Worm (Caenorhabditis elegans) whole organism, L4 larva: ENCODE results near the gene F33E11.3.

Experiments used
- F37D6.2 ChIP-seq: sonication (generic microtip); optimal IDR thresholded peaks from 2 replicates; lab custom pipeline; 2016; ENCODE audit warnings: mild to moderate bottlenecking, missing genetic modification characterization, missing compliant biosample characterization
- T20F7.1 ChIP-seq: fragments of 200-800 bp; sonication (Bioruptor generic); optimal IDR thresholded peaks from 2 replicates; lab custom pipeline; 2018; ENCODE audit warnings: mild to moderate bottlenecking, missing genetic modification characterization, missing compliant biosample characterization
- Y105C5A.15 ChIP-seq: fragments of 200-800 bp; sonication (Bioruptor generic); IDR thresholded peaks from 2 replicates; pipeline ENCODE4 v1.3.6; 2022; ENCODE audit warnings: missing genetic modification characterization, missing compliant biosample characterization
- Y5F2A.4 ChIP-seq: fragments of 200-800 bp; sonication (Bioruptor generic); optimal IDR thresholded peaks from 2 replicates; lab custom pipeline; 2018; ENCODE audit warnings: mild to moderate bottlenecking, missing genetic modification characterization, missing compliant biosample characterization
- Y75B8A.6 ChIP-seq: fragments of 200-800 bp; sonication (Bioruptor generic); IDR thresholded peaks from 2 replicates; pipeline ENCODE4 v1.3.6; 2022; ENCODE audit warnings: missing genetic modification reagents, missing genetic modification characterization, missing compliant biosample characterization
- ZK546.5 ChIP-seq, 2 experiments: sonication (generic microtip); optimal IDR thresholded peaks; 2 replicates each; lab custom pipeline; 2017; ENCODE audit warnings: missing biosample characterization in 2 of 2, missing genetic modification characterization in 2 of 2
- aha-1 ChIP-seq: fragments of 150-350 bp; peaks from one replicate; lab custom pipeline; 2014; ENCODE audit warnings: missing biosample characterization, missing genetic modification characterization
- aly-2 ChIP-seq: sonication (generic microtip); optimal IDR thresholded peaks from 2 replicates; lab custom pipeline; 2018; ENCODE audit warnings: missing biosample characterization, missing genetic modification characterization
- attf-4 ChIP-seq: sonication (generic microtip); optimal IDR thresholded peaks from 3 replicates; lab custom pipeline; 2017; ENCODE audit warnings: missing biosample characterization, missing genetic modification characterization
- ces-1 ChIP-seq: fragments of 150-350 bp; sonication (generic microtip); optimal IDR thresholded peaks from 4 replicates; lab custom pipeline; 2014; ENCODE audit warnings: missing biosample characterization, missing genetic modification reagents, missing genetic modification characterization
- daf-16 ChIP-seq, 3 experiments: sonication (generic microtip); optimal IDR thresholded peaks; 2 replicates each; lab custom pipeline; 2016 to 2017; ENCODE audit warnings: missing genetic modification characterization in 3 of 3, missing genetic modification reagents in 3 of 3, mild to moderate bottlenecking in 2 of 3, missing compliant biosample characterization in 2 of 3, missing biosample characterization in 1 of 3, moderate library complexity in 1 of 3
- dmd-6 ChIP-seq: fragments of 200-800 bp; sonication (Bioruptor generic); IDR thresholded peaks from 2 replicates; pipeline ENCODE4 v1.3.6; 2022; ENCODE audit warnings: missing genetic modification reagents, missing genetic modification characterization, missing compliant biosample characterization
- dmd-9 ChIP-seq: fragments of 200-800 bp; sonication (Bioruptor generic); IDR thresholded peaks from 2 replicates; pipeline ENCODE4 v1.3.6; 2022; ENCODE audit warnings: missing genetic modification reagents, missing genetic modification characterization, missing compliant biosample characterization
- dpl-1 ChIP-seq: fragments of 150-350 bp; optimal IDR thresholded peaks from 2 replicates; lab custom pipeline; 2014; ENCODE audit warnings: missing biosample characterization, missing genetic modification reagents, missing genetic modification characterization
- hlh-30 ChIP-seq: sonication (generic microtip); optimal IDR thresholded peaks from 2 replicates; lab custom pipeline; 2017; ENCODE audit warnings: antibody characterized with exemption, mild to moderate bottlenecking, missing genetic modification characterization, missing compliant biosample characterization; ENCODE audit not compliant: insufficient read depth
- lim-7 ChIP-seq: fragments of 200-800 bp; sonication (Bioruptor generic); IDR thresholded peaks from 2 replicates; pipeline ENCODE4 v1.3.6; 2022; ENCODE audit warnings: missing genetic modification characterization, missing compliant biosample characterization
- lsy-2 ChIP-seq, 2 experiments: fragments of 150-350 bp in 1 of 2; sonication (generic microtip) in 1 of 2; optimal IDR thresholded peaks; 2 replicates each; lab custom pipeline; 2014 to 2017; ENCODE audit warnings: missing biosample characterization in 2 of 2, missing genetic modification characterization in 2 of 2
- madf-5 ChIP-seq, 2 experiments: fragments of 200-800 bp; sonication (Bioruptor generic); IDR thresholded peaks; 2 replicates each; pipeline ENCODE4 v1.3.6; 2022; ENCODE audit warnings: missing compliant biosample characterization in 2 of 2, missing genetic modification characterization in 2 of 2
- madf-9 ChIP-seq: fragments of 200-800 bp; sonication (Bioruptor generic); conservative IDR thresholded peaks from 2 replicates; pipeline ENCODE4 v1.3.6; 2022; ENCODE audit warnings: missing genetic modification reagents, missing genetic modification characterization, missing compliant biosample characterization
- mdt-29 ChIP-seq: fragments of 200-800 bp; sonication (Bioruptor generic); IDR thresholded peaks from 2 replicates; pipeline ENCODE4 v1.3.6; 2022; ENCODE audit warnings: missing genetic modification reagents, missing genetic modification characterization, missing compliant biosample characterization
- mep-1 ChIP-seq: fragments of 150-350 bp; sonication (generic microtip); optimal IDR thresholded peaks from 3 replicates; lab custom pipeline; 2014; ENCODE audit warnings: missing biosample characterization, missing genetic modification characterization
- mxl-3 ChIP-seq: fragments of 200-800 bp; sonication (Bioruptor generic); optimal IDR thresholded peaks from 2 replicates; lab custom pipeline; 2018; ENCODE audit warnings: mild to moderate bottlenecking, missing genetic modification characterization, missing compliant biosample characterization
- nhr-10 ChIP-seq: fragments of 150-350 bp; optimal IDR thresholded peaks from 2 replicates; lab custom pipeline; 2014; ENCODE audit warnings: missing biosample characterization, missing genetic modification characterization
- nhr-102 ChIP-seq: sonication (generic microtip); optimal IDR thresholded peaks from 2 replicates; lab custom pipeline; 2016; ENCODE audit warnings: mild to moderate bottlenecking, missing genetic modification characterization, moderate library complexity, missing compliant biosample characterization
- nhr-111 ChIP-seq: fragments of 200-800 bp; sonication (Bioruptor generic); optimal IDR thresholded peaks from 2 replicates; lab custom pipeline; 2018; ENCODE audit warnings: mild to moderate bottlenecking, missing genetic modification characterization, missing compliant biosample characterization
- nhr-237 ChIP-seq: sonication (generic microtip); optimal IDR thresholded peaks from 2 replicates; lab custom pipeline; 2017; ENCODE audit warnings: missing biosample characterization, missing genetic modification characterization
- nhr-28 ChIP-seq: fragments of 150-350 bp; optimal IDR thresholded peaks from 2 replicates; lab custom pipeline; 2014; ENCODE audit warnings: missing biosample characterization, missing genetic modification characterization
- pha-4 ChIP-seq, 2 experiments: fragments of 150-350 bp in 1 of 2; fragments of 200-800 bp in 1 of 2; sonication (Bioruptor generic) in 1 of 2; IDR thresholded peaks in 1 of 2; optimal IDR thresholded peaks in 1 of 2; 2 replicates each; pipeline versions ENCODE4 v1.3.6 to Lab custom; 2014 to 2022; ENCODE audit warnings: missing genetic modification characterization in 2 of 2, missing genetic modification reagents in 2 of 2, missing biosample characterization in 1 of 2, missing compliant biosample characterization in 1 of 2
- skn-1 ChIP-seq: fragments of 150-350 bp; optimal IDR thresholded peaks from 2 replicates; lab custom pipeline; 2014; ENCODE audit warnings: missing biosample characterization, missing genetic modification characterization
- zfp-2 ChIP-seq: sonication (generic microtip); optimal IDR thresholded peaks from 2 replicates; lab custom pipeline; 2016; ENCODE audit warnings: mild to moderate bottlenecking, missing genetic modification characterization, missing compliant biosample characterization
- zip-2 ChIP-seq: fragments of 150-350 bp; optimal IDR thresholded peaks from 2 replicates; lab custom pipeline; 2014; ENCODE audit warnings: missing biosample characterization, missing genetic modification characterization

F33E11.3 gene

DNA sequence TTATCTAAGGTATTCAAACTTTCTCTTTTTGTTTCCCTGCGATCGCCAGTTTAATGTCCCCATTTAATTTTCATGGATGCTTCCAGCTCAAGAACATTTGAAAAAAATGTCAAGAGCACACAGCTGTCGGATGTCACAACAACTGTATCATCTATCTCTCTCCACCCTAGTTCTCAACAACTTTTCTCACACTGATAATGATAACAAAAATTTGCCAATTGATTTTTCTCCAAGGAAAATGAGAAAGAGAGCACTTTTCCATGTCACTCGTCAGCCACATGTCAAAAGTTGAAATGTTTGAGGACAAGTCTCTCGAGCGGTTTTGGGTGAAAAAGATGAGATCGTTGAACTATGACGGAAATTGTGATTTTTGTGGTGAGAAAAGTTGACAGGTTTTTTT lies 23.4 kb downstream of the F33E11.3 start (continued):
- TF ChIP-seq mdt-29 (GFP tag; lab: Robert Waterston, UW) (no peak), F37D6.2 (tag; lab: Kevin White, UChicago) (no peak), ces-1 (no peak), mep-1 (tag; lab: Kevin White, UChicago) (no peak), lsy-2 (tag; optimal IDR thresholded peaks at IDR 0.05; lab: Kevin White, UChicago) (peak in 1 of 2 experiments; percentile 18), aha-1 (tag; lab: Kevin White, UChicago) (no peak), T20F7.1 (no peak), mxl-3 (GFP tag; lab: Kevin White, UChicago) (no peak), aly-2 (tag; lab: Kevin White, UChicago) (no peak), nhr-10 (tag; lab: Kevin White, UChicago) (no peak)

DNA sequence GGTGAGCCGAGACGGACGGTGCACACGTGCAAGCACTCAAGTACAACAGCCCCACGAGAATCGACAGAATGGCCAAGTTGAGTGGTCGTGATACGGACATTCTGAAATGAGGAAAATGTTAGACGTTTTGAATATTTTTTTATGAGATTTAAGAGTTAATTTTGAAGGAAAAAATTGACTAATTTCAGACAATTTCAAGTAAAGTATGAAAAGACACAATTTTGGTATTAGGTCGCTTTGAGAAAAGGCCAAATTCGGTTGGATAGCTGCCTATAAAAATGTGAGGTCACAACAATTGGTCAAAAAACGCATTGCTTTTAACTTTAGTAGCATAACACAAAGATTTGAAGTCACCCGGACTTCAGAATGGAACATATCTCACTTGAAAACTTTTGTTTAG lies 31.7 kb downstream of the F33E11.3 start, which contains the start of gene nlp-70:
TSS of gene nlp-70 (minus strand) at position 101 of the 400 bp plus-strand sequence.
- TF ChIP-seq ces-1, result no peak
- TF ChIP-seq Y105C5A.15 (GFP tag; lab: Robert Waterston, UW), result no peak
- TF ChIP-seq Y75B8A.6 (GFP tag; lab: Robert Waterston, UW), result no peak
- no peak for TF ChIP-seq dmd-9 (GFP tag; lab: Robert Waterston, UW)
- TF ChIP-seq nhr-111 (GFP tag; lab: Kevin White, UChicago), result no peak
- no peak for TF ChIP-seq zip-2 (tag; lab: Kevin White, UChicago)
- TF ChIP-seq attf-4 (tag; lab: Kevin White, UChicago), result no peak
- no peak for TF ChIP-seq pha-4 (GFP tag; IDR thresholded peaks at IDR 0.05; lab: Robert Waterston, UW)
- TF ChIP-seq pha-4 (tag; optimal IDR thresholded peaks at IDR 0.05; lab: Kevin White, UChicago), result no peak
- TF ChIP-seq madf-5 (GFP tag; IDR thresholded peaks at IDR 0.05; lab: Robert Waterston, UW), result no peak
- no peak for TF ChIP-seq lim-7 (GFP tag; lab: Robert Waterston, UW)
- TF ChIP-seq nhr-237, result no peak
- TF ChIP-seq daf-16 (GFP tag; optimal IDR thresholded peaks at IDR 0.05; lab: Kevin White, UChicago), result no peak
- no peak for TF ChIP-seq daf-16 (tag; optimal IDR thresholded peaks at IDR 0.05; lab: Kevin White, UChicago)
- no peak for TF ChIP-seq zfp-2 (tag; lab: Kevin White, UChicago)
- TF ChIP-seq dmd-6 (GFP tag; lab: Robert Waterston, UW), result no peak
- TF ChIP-seq lsy-2 (tag; optimal IDR thresholded peaks at IDR 0.05; lab: Kevin White, UChicago), result no peak
- TF ChIP-seq ZK546.5 (tag; optimal IDR thresholded peaks at IDR 0.05; lab: Kevin White, UChicago), result no peak
- TF ChIP-seq, all 104 proteins: peak for 0

DNA sequence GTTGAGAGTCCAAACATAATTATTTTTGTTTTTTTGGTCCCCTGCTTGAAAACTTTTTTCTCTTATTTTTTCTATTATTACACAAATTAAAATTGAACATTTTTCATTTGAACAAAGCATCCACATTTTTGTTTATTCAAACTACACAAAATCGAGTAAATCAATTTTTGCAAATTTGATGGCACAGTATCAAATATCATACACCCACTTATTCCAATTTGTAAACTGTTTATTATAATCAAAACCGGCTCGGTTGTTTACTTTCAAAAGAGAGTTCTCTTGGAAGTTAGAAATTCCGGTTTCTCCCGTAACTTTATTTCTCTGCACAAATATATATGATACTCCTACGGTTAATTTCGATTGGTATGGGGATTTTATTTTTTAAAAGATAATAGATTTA lies 36.5 kb downstream of the F33E11.3 start, which contains the start of gene lgc-26:
TSS of gene lgc-26 (plus strand) at position 301 of the 400 bp plus-strand sequence.
- TF ChIP-seq hlh-30 (tag; lab: Kevin White, UChicago) (no peak), nhr-102 (tag; lab: Kevin White, UChicago) (no peak), madf-9 (GFP tag; lab: Robert Waterston, UW) (no peak), skn-1 (tag; lab: Kevin White, UChicago) (no peak), Y5F2A.4 (GFP tag; lab: Kevin White, UChicago) (no peak), dpl-1 (GFP tag; lab: Kevin White, UChicago) (no peak), nhr-28 (tag; lab: Kevin White, UChicago) (no peak)

DNA sequence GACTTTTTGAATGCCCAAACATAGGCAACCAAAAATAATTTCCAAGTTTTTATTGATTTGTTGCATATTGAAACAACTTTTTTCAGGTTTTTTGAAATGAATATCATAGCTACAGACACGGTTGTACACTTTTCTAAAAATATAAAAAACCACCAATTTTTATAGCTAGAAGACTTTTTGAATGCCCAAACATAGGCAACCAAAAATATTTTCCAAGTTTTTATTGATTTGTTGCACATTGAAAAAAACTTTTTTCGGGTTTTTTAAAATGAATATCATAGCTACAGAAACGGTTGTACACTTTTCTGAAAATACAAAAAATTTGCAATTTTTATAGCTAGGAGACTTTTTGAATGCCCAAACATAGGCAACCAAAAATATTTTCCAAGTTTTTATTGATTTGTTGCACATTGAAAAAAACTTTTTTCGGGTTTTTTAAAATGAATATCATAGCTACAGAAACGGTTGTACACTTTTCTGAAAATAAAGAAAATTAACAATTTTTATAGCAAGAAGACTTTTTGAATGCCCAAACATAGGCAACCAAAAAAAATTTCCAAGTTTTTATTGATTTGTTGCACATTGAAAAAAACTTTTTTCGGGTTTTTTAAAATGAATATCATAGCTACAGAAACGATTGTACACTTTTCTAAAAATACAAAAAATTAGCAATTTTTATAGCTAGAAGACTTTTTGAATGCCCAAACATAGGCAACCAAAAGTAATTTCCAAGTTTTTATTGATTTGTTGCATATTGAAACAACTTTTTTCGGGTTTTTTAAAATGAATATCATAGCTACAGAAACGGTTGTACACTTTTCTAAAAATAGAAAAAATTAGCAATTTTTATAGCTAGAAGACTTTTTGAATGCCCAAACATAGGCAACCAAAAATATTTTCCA lies 39.2 kb downstream of the F33E11.3 start:
- TF ChIP-seq aha-1 (tag; lab: Kevin White, UChicago) (peak; percentile 24), ZK546.5 (tag; optimal IDR thresholded peaks at IDR 0.05; lab: Kevin White, UChicago) (peak in 1 of 2 experiments; percentile 48)
